Worm (Caenorhabditis elegans): ENCODE measurements around the gene F42A10.7.

Gene F42A10.7

ce11 chrIII:6165240-6165639 lies 13.2 kb downstream of the F42A10.7 start:
- peak; percentile 3 for TF ChIP-seq ztf-26 (tag; optimal IDR thresholded peaks at IDR 0.05)
- no peak for TF ChIP-seq T07F8.4 (tag; optimal IDR thresholded peaks at IDR 0.05)
- TF ChIP-seq chd-7 (tag; optimal IDR thresholded peaks at IDR 0.05) = peak; percentile 7
- TF ChIP-seq cebp-1 (GFP tag; IDR thresholded peaks at IDR 0.05) = no peak
- no peak for TF ChIP-seq cebp-1 (tag; optimal IDR thresholded peaks at IDR 0.05)
- TF ChIP-seq ekl-4 (GFP tag; IDR thresholded peaks at IDR 0.05) = peak; percentile 9; the same call in 1 of the 2 replicates

ce11 chrIII:6164253-6164971 lies 14.1 kb downstream of the F42A10.7 start, which contains the start of gene F42A10.9:
Gene F42A10.9, plus strand, starts transcription at chrIII:6164573.
- no peak for TF ChIP-seq F39B2.1 (GFP tag; IDR thresholded peaks at IDR 0.05)
- TF ChIP-seq tbp1 (GFP tag; optimal IDR thresholded peaks at IDR 0.05) = no peak
- TF ChIP-seq Y79H2A.3 (GFP tag; conservative IDR thresholded peaks at IDR 0.05) = no peak
- no peak for TF ChIP-seq hlh-12 (tag; optimal IDR thresholded peaks at IDR 0.05)
- no peak for TF ChIP-seq pha-4 (tag; optimal IDR thresholded peaks at IDR 0.05)
- 0 out of 2 replicates have a peak, but pooled peaks have one; percentile 42 for TF ChIP-seq nhr-120 (GFP tag; IDR thresholded peaks at IDR 0.05)
- TF ChIP-seq gei-17 (GFP tag; optimal IDR thresholded peaks at IDR 0.05) = no peak
- TF ChIP-seq tbx-9 (tag; optimal IDR thresholded peaks at IDR 0.05; ENCODE audit: borderline replicate concordance) = no peak
- TF ChIP-seq madf-6 (GFP tag; IDR thresholded peaks at IDR 0.05) = no peak
- peak; percentile 38; the same call in 1 of the 2 replicates for TF ChIP-seq pbrm-1 (GFP tag; IDR thresholded peaks at IDR 0.05)
- TF ChIP-seq unc-130 (GFP tag; optimal IDR thresholded peaks at IDR 0.05) = no peak
- no peak for TF ChIP-seq madf-8 (GFP tag; conservative IDR thresholded peaks at IDR 0.05)
- peak; percentile 35 for TF ChIP-seq ama-1 (optimal IDR thresholded peaks at IDR 0.05)
- peak in 1 of 2 experiments; percentile 2 for TF ChIP-seq ama-1 (GFP tag; optimal IDR thresholded peaks at IDR 0.05)
- TF ChIP-seq cebp-1 (GFP tag; IDR thresholded peaks at IDR 0.05) = no peak
- peak; percentile 59 for TF ChIP-seq cebp-1 (tag; optimal IDR thresholded peaks at IDR 0.05)
- peak; percentile 55 for TF ChIP-seq F52B5.7 (tag; optimal IDR thresholded peaks at IDR 0.05)
- peak; percentile 9 for TF ChIP-seq T07F8.4 (tag; optimal IDR thresholded peaks at IDR 0.05)
- TF ChIP-seq lin-35 (GFP tag; optimal IDR thresholded peaks at IDR 0.05) = no peak
- no peak for TF ChIP-seq sea-2 (GFP tag; IDR thresholded peaks at IDR 0.05)
- no peak for TF ChIP-seq F22D6.2 (tag; optimal IDR thresholded peaks at IDR 0.05)
- no peak for TF ChIP-seq B0261.1 (tag; optimal IDR thresholded peaks at IDR 0.05)
- TF ChIP-seq him-1 (tag; optimal IDR thresholded peaks at IDR 0.05) = peak; percentile 5
- TF ChIP-seq B0035.1 (tag; optimal IDR thresholded peaks at IDR 0.05) = no peak
- peak; percentile 20 for TF ChIP-seq ztf-18 (tag; optimal IDR thresholded peaks at IDR 0.05)
- peak; percentile 49 for TF ChIP-seq repo-1 (tag; optimal IDR thresholded peaks at IDR 0.05)
- TF ChIP-seq tlf-1 (GFP tag; optimal IDR thresholded peaks at IDR 0.05) = peak; percentile 47
- TF ChIP-seq nhr-90 (tag; optimal IDR thresholded peaks at IDR 0.05) = no peak
- TF ChIP-seq nfyb-1 (GFP tag; IDR thresholded peaks at IDR 0.05) = 0 out of 2 replicates have a peak, but pooled peaks have one; percentile 46
- peak; percentile 11 for TF ChIP-seq lin-40 (tag; optimal IDR thresholded peaks at IDR 0.05)
- TF ChIP-seq athp-1 (tag; optimal IDR thresholded peaks at IDR 0.05) = peak; percentile 59
- TF ChIP-seq snpc-3.4 (tag; optimal IDR thresholded peaks at IDR 0.05) = no peak
- TF ChIP-seq snpc-4 (GFP tag; optimal IDR thresholded peaks at IDR 0.05) = no peak
- peak in 1 of 4 experiments; percentile 36 for TF ChIP-seq snpc-4 (tag; optimal IDR thresholded peaks at IDR 0.05)
- TF ChIP-seq ZK185.1 (tag; optimal IDR thresholded peaks at IDR 0.05; ENCODE audit: poor library complexity, severe bottlenecking) = peak; percentile 16
- no peak for TF ChIP-seq ztf-6 (GFP tag; IDR thresholded peaks at IDR 0.05)
- TF ChIP-seq B0019.2 (GFP tag; conservative IDR thresholded peaks at IDR 0.05) = no peak
- no peak for TF ChIP-seq hlh-26 (GFP tag; conservative IDR thresholded peaks at IDR 0.05)
- peak; percentile 42; the same call in 1 of the 2 replicates for TF ChIP-seq ekl-4 (GFP tag; IDR thresholded peaks at IDR 0.05)
- no peak for TF ChIP-seq bed-1 (GFP tag; IDR thresholded peaks at IDR 0.05)

Data from whole organism, young adult.